Fruit fly (Drosophila melanogaster) whole organism, embryonic: ENCODE data around the gene Cyt-b5-r.
A peak's percentile ranks its signal among the peaks of the same experiment; 100 is the strongest.

Experiments used
- Atf3 ChIP-seq: fragments of 200-800 bp; sonication (Bioruptor generic); optimal IDR thresholded peaks from 3 replicates; lab custom pipeline; 2016; ENCODE audit warnings: missing biosample characterization, missing genetic modification characterization
- C15 ChIP-seq: fragments of 200-800 bp; sonication (Bioruptor generic); IDR thresholded peaks from 3 replicates; pipeline ENCODE4 v1.3.6; 2022; ENCODE audit warnings: missing biosample characterization, missing genetic modification characterization
- CG1024 ChIP-seq: fragments of 200-800 bp; sonication (Bioruptor generic); IDR thresholded peaks from 2 replicates; pipeline ENCODE4 v1.3.6; 2022; ENCODE audit warnings: missing biosample characterization, missing genetic modification characterization
- CG10321 ChIP-seq: fragments of 200-800 bp; sonication (Bioruptor generic); IDR thresholded peaks from 2 replicates; pipeline ENCODE4 v1.3.6; 2022; ENCODE audit warnings: missing biosample characterization, missing genetic modification characterization
- CG12299 ChIP-seq: fragments of 200-800 bp; sonication (Bioruptor generic); optimal IDR thresholded peaks from 2 replicates; lab custom pipeline; 2018; ENCODE audit warnings: missing biosample characterization, mild to moderate bottlenecking, missing genetic modification characterization
- CG13624 ChIP-seq: fragments of 200-800 bp; sonication (Bioruptor generic); optimal IDR thresholded peaks from 2 replicates; lab custom pipeline; 2016; ENCODE audit warnings: missing biosample characterization, missing genetic modification characterization
- CG14667 ChIP-seq: fragments of 200-800 bp; sonication (Bioruptor generic); IDR thresholded peaks from 2 replicates; pipeline ENCODE4 v1.3.6; 2022; ENCODE audit warnings: missing biosample characterization, missing genetic modification characterization
- CG14710 ChIP-seq: fragments of 200-800 bp; sonication (Bioruptor generic); optimal IDR thresholded peaks from 3 replicates; lab custom pipeline; 2019; ENCODE audit warnings: missing biosample characterization, mild to moderate bottlenecking, missing genetic modification characterization, moderate library complexity
- CG15479 ChIP-seq: fragments of 200-800 bp; sonication (Bioruptor generic); optimal IDR thresholded peaks from 3 replicates; lab custom pipeline; 2019; ENCODE audit warnings: missing biosample characterization, mild to moderate bottlenecking, missing genetic modification characterization, moderate library complexity
- CG18011 ChIP-seq: fragments of 200-800 bp; sonication (Bioruptor generic); optimal IDR thresholded peaks from 2 replicates; lab custom pipeline; 2017; ENCODE audit warnings: missing biosample characterization, missing genetic modification characterization, mild to moderate bottlenecking, moderate library complexity, missing genotype
- CG18599 ChIP-seq: fragments of 200-800 bp; sonication (Bioruptor generic); optimal IDR thresholded peaks from 3 replicates; lab custom pipeline; 2017; ENCODE audit warnings: missing biosample characterization, missing genetic modification characterization, mild to moderate bottlenecking, moderate library complexity, missing genetic modification reagents
- CG2678 ChIP-seq: fragments of 200-800 bp; sonication (Bioruptor generic); optimal IDR thresholded peaks from 3 replicates; lab custom pipeline; 2019; ENCODE audit warnings: missing biosample characterization, mild to moderate bottlenecking, missing genetic modification characterization, moderate library complexity
- CG30020 ChIP-seq: fragments of 200-800 bp; optimal IDR thresholded peaks from 2 replicates; lab custom pipeline; 2019; ENCODE audit warnings: missing biosample characterization, mild to moderate bottlenecking, missing genetic modification characterization, moderate library complexity
- CG30431 ChIP-seq: fragments of 200-800 bp; sonication (Bioruptor generic); optimal IDR thresholded peaks from 2 replicates; lab custom pipeline; 2017; ENCODE audit warnings: missing biosample characterization, missing genetic modification characterization
- CG32772 ChIP-seq: fragments of 200-800 bp; sonication (Bioruptor generic); IDR thresholded peaks from 2 replicates; pipeline ENCODE4 v1.3.6; 2022; ENCODE audit warnings: missing biosample characterization, missing genetic modification characterization
- CG33213 ChIP-seq: fragments of 200-800 bp; sonication (Bioruptor generic); optimal IDR thresholded peaks from 3 replicates; lab custom pipeline; 2016; ENCODE audit warnings: missing biosample characterization, missing genetic modification characterization
- CG4404 ChIP-seq: fragments of 200-800 bp; sonication (Bioruptor generic); IDR thresholded peaks from 2 replicates; pipeline ENCODE4 v1.3.6; 2022; ENCODE audit warnings: missing biosample characterization, missing genetic modification characterization
- CG4820 ChIP-seq: fragments of 200-800 bp; sonication (Bioruptor generic); optimal IDR thresholded peaks from 3 replicates; lab custom pipeline; 2016; ENCODE audit warnings: missing biosample characterization, missing genetic modification characterization
- CG7271 ChIP-seq: fragments of 200-800 bp; sonication (Bioruptor generic); optimal IDR thresholded peaks from 2 replicates; lab custom pipeline; 2018; ENCODE audit warnings: missing biosample characterization, mild to moderate bottlenecking, missing genetic modification characterization, moderate library complexity
- CG7987 ChIP-seq: fragments of 200-800 bp; sonication (Bioruptor generic); optimal IDR thresholded peaks from 2 replicates; lab custom pipeline; 2018; ENCODE audit warnings: missing biosample characterization, mild to moderate bottlenecking, missing genetic modification characterization, moderate library complexity
- CG8281 ChIP-seq: fragments of 200-800 bp; sonication (Bioruptor generic); optimal IDR thresholded peaks from 2 replicates; lab custom pipeline; 2018; ENCODE audit warnings: missing biosample characterization, mild to moderate bottlenecking, missing genetic modification characterization, moderate library complexity
- CG8924 ChIP-seq: fragments of 200-800 bp; optimal IDR thresholded peaks from 3 replicates; lab custom pipeline; 2019; ENCODE audit warnings: missing biosample characterization, mild to moderate bottlenecking, missing genetic modification characterization, moderate library complexity
- CG8944 ChIP-seq: fragments of 200-800 bp; sonication (Bioruptor generic); optimal IDR thresholded peaks from 3 replicates; lab custom pipeline; 2016; ENCODE audit warnings: missing biosample characterization, missing genetic modification characterization
- CG9215 ChIP-seq: fragments of 200-800 bp; sonication (Bioruptor generic); IDR thresholded peaks from 2 replicates; pipeline ENCODE4 v1.3.6; 2022; ENCODE audit warnings: missing biosample characterization, missing genetic modification characterization
- CHES-1-like ChIP-seq: fragments of 200-800 bp; sonication (Bioruptor generic); optimal IDR thresholded peaks from 2 replicates; lab custom pipeline; 2016; ENCODE audit warnings: missing biosample characterization, missing genetic modification characterization
- D19B ChIP-seq: fragments of 200-800 bp; sonication (Bioruptor generic); optimal IDR thresholded peaks from 2 replicates; lab custom pipeline; 2017; ENCODE audit warnings: missing biosample characterization, mild to moderate bottlenecking, missing genetic modification characterization
- Ets97D ChIP-seq: fragments of 200-800 bp; sonication (Bioruptor generic); optimal IDR thresholded peaks from 3 replicates; lab custom pipeline; 2016; ENCODE audit warnings: missing biosample characterization, missing genetic modification characterization
- GATAe ChIP-seq: fragments of 200-800 bp; sonication (Bioruptor generic); conservative IDR thresholded peaks from 2 replicates; pipeline ENCODE4 v1.3.6; 2022; ENCODE audit warnings: missing biosample characterization, missing genetic modification characterization
- Gsc ChIP-seq: fragments of 200-800 bp; sonication (Bioruptor generic); IDR thresholded peaks from 2 replicates; pipeline ENCODE4 v1.3.6; 2022; ENCODE audit warnings: missing biosample characterization, missing genetic modification characterization
- HmgD ChIP-seq: fragments of 200-800 bp; sonication (Bioruptor generic); optimal IDR thresholded peaks from 3 replicates; lab custom pipeline; 2016; ENCODE audit warnings: missing biosample characterization, missing genetic modification characterization
- Pdp1 ChIP-seq, 2 experiments: fragments of 200-800 bp; sonication (Bioruptor generic); optimal IDR thresholded peaks; 3 replicates each; lab custom pipeline; 2016; ENCODE audit warnings: missing biosample characterization in 2 of 2, missing genetic modification characterization in 2 of 2, mild to moderate bottlenecking in 1 of 2, moderate library complexity in 1 of 2
- al ChIP-seq: fragments of 200-800 bp; sonication (Bioruptor generic); IDR thresholded peaks from 2 replicates; pipeline ENCODE4 v1.3.6; 2022; ENCODE audit warnings: missing biosample characterization, missing genetic modification characterization
- az2 ChIP-seq: fragments of 200-800 bp; sonication (Bioruptor generic); optimal IDR thresholded peaks from 3 replicates; lab custom pipeline; 2016; ENCODE audit warnings: missing biosample characterization, missing genetic modification characterization
- br ChIP-seq: fragments of >200 bp; optimal IDR thresholded peaks from 2 replicates; lab custom pipeline; 2017
- btn ChIP-seq: fragments of 200-800 bp; sonication (Bioruptor generic); optimal IDR thresholded peaks from 2 replicates; lab custom pipeline; 2016; ENCODE audit warnings: missing biosample characterization, missing genetic modification characterization
- cato ChIP-seq: fragments of 200-800 bp; sonication (Bioruptor generic); optimal IDR thresholded peaks from 2 replicates; lab custom pipeline; 2016; ENCODE audit warnings: missing biosample characterization, missing genetic modification characterization, borderline replicate concordance
- chif ChIP-seq, 2 experiments: fragments of 200-800 bp; sonication (Bioruptor generic); optimal IDR thresholded peaks; 3 replicates each; lab custom pipeline; 2016; ENCODE audit warnings: missing biosample characterization in 2 of 2, missing genetic modification characterization in 2 of 2
- crc ChIP-seq: fragments of 200-800 bp; sonication (Bioruptor generic); optimal IDR thresholded peaks from 2 replicates; lab custom pipeline; 2016; ENCODE audit warnings: missing biosample characterization, missing genetic modification characterization
- eyg ChIP-seq: fragments of 200-800 bp; sonication (Bioruptor generic); optimal IDR thresholded peaks from 3 replicates; lab custom pipeline; 2016; ENCODE audit warnings: missing biosample characterization, missing genetic modification characterization
- gem ChIP-seq: fragments of 200-800 bp; sonication (Bioruptor generic); optimal IDR thresholded peaks from 2 replicates; lab custom pipeline; 2019; ENCODE audit warnings: missing biosample characterization, mild to moderate bottlenecking, missing genetic modification characterization, moderate library complexity
- hth ChIP-seq: fragments of >200 bp; optimal IDR thresholded peaks from 2 replicates; lab custom pipeline; 2017; ENCODE audit warnings: inconsistent platforms
- inv ChIP-seq: fragments of 200-800 bp; sonication (Bioruptor generic); IDR thresholded peaks from 2 replicates; pipeline ENCODE4 v1.3.6; 2022; ENCODE audit warnings: missing biosample characterization, missing genetic modification characterization; ENCODE audit not compliant: partially characterized antibody
- jing ChIP-seq: fragments of 200-800 bp; sonication (Bioruptor generic); optimal IDR thresholded peaks from 2 replicates; lab custom pipeline; 2018; ENCODE audit warnings: missing biosample characterization, mild to moderate bottlenecking, missing genetic modification characterization
- kah ChIP-seq: fragments of 200-800 bp; sonication (Bioruptor generic); optimal IDR thresholded peaks from 2 replicates; lab custom pipeline; 2018; ENCODE audit warnings: missing biosample characterization, mild to moderate bottlenecking, missing genetic modification characterization
- lbe ChIP-seq: fragments of 200-800 bp; sonication (Bioruptor generic); optimal IDR thresholded peaks from 2 replicates; lab custom pipeline; 2016; ENCODE audit warnings: missing biosample characterization, mild to moderate bottlenecking, missing genetic modification characterization
- lola ChIP-seq, 3 experiments: fragments of >200 bp in 2 of 3; fragments of 200-800 bp in 1 of 3; sonication (Bioruptor generic) in 1 of 3; optimal IDR thresholded peaks; 2 replicates each; lab custom pipeline; 2017 to 2019; ENCODE audit warnings: missing biosample characterization in 3 of 3, missing genetic modification characterization in 3 of 3, mild to moderate bottlenecking in 1 of 3, moderate library complexity in 1 of 3
- salm ChIP-seq: fragments of 200-800 bp; sonication (Bioruptor generic); optimal IDR thresholded peaks from 2 replicates; lab custom pipeline; 2018; ENCODE audit warnings: missing biosample characterization, mild to moderate bottlenecking, missing genetic modification characterization
- scrt ChIP-seq: fragments of 200-800 bp; sonication (Bioruptor generic); optimal IDR thresholded peaks from 2 replicates; lab custom pipeline; 2018; ENCODE audit warnings: missing biosample characterization, mild to moderate bottlenecking, missing genetic modification characterization, moderate library complexity
- sisA ChIP-seq: fragments of 200-800 bp; sonication (Bioruptor generic); IDR thresholded peaks from 2 replicates; pipeline ENCODE4 v1.3.6; 2022; ENCODE audit warnings: missing biosample characterization, missing genetic modification characterization
- slou ChIP-seq: fragments of 200-800 bp; sonication (Bioruptor generic); optimal IDR thresholded peaks from 3 replicates; lab custom pipeline; 2016; ENCODE audit warnings: missing biosample characterization, missing genetic modification characterization
- trem ChIP-seq: fragments of 200-800 bp; optimal IDR thresholded peaks from 3 replicates; lab custom pipeline; 2019; ENCODE audit warnings: missing biosample characterization, mild to moderate bottlenecking, missing genetic modification characterization, moderate library complexity

The Cyt-b5-r gene

dm6 chr2L:16824905-16825333, 34.4 kb upstream of the Cyt-b5-r start, which contains the start of gene Cse1 (continued):
- peak; percentile 16 for TF ChIP-seq CG14710
- no peak for TF ChIP-seq al (GFP tag; lab: Robert Waterston, UW)
- no peak for TF ChIP-seq CHES-1-like (GFP tag; lab: Kevin White, UChicago)
- TF ChIP-seq CG8944 (GFP tag; lab: Kevin White, UChicago) = no peak
- TF ChIP-seq CG4404 (GFP tag; lab: Robert Waterston, UW) = no peak
- TF ChIP-seq Ets97D = no peak
- no peak for TF ChIP-seq CG33213
- TF ChIP-seq eyg (GFP tag; lab: Kevin White, UChicago) = no peak
- TF ChIP-seq CG18011 (GFP tag; lab: Kevin White, UChicago) = no peak
- TF ChIP-seq jing = no peak
- TF ChIP-seq trem (tag; lab: Kevin White, UChicago) = peak; percentile 14

DNA sequence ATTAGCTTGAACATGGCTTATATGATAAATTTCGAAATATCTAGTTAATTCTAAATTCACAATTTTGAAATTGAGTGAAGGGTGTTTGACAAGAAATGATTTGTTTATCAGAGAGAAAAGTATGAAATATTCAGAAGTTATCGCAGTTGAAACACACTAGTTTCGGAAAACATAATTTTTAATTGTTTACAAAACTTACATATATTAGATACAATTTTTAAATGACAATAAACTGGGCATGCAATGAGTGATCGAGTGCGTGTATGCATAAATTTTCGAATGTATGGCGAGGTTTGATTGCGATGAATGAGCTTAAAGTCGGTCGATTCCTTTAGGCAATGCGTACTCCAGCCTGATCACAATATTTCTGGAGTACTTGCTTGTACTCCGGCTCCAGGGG, 30.5 kb upstream of the Cyt-b5-r start, which contains the start of gene CG13280:
TSS of gene CG13280 (minus strand) at position 101 of the 400 bp plus-strand sequence.
- TF ChIP-seq CG9215 (no peak), C15 (GFP tag; lab: Robert Waterston, UW) (no peak), CG14667 (no peak), Pdp1 (GFP tag; optimal IDR thresholded peaks at IDR 0.05; lab: Kevin White, UChicago) (no peak), inv (GFP tag; lab: Robert Waterston, UW) (no peak), cato (no peak), btn (no peak), scrt (GFP tag; lab: Kevin White, UChicago) (no peak), crc (GFP tag; lab: Kevin White, UChicago) (no peak), HmgD (GFP tag; lab: Kevin White, UChicago) (no peak), CG12299 (tag; lab: Kevin White, UChicago) (no peak), CG13624 (GFP tag; lab: Kevin White, UChicago) (no peak), CG2678 (tag; lab: Kevin White, UChicago) (no peak), CG1024 (GFP tag; lab: Robert Waterston, UW) (no peak), hth (lab: Kevin White, UChicago) (no peak), CG8281 (tag; lab: Kevin White, UChicago) (no peak), CG32772 (GFP tag; lab: Robert Waterston, UW) (no peak)
- TF ChIP-seq, all 482 proteins: peak for 0

DNA sequence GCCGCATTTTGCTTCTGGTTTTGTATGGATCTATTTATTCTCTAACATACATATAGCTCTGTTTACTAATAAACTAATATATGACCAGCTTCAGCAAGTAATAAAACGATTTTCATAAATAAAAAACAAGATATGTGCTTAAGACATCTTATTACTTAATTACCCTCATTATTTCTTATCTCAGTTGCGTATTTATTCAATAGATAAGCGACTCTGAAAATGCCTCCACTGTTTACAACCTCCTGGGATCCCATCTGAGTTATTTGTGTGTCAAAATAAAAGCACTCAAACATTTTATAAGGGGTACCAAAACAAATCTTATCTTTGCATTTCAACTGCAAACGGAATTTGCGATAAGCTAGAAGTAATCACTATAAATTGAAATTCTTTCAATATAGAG, 29.2 kb upstream of the Cyt-b5-r start:
- no peak for TF ChIP-seq lola (GFP tag; optimal IDR thresholded peaks at IDR 0.05; lab: Kevin White, UChicago)
- no peak for TF ChIP-seq CG10321 (GFP tag; lab: Robert Waterston, UW)
- no peak for TF ChIP-seq CG7987
- TF ChIP-seq chif (GFP tag; optimal IDR thresholded peaks at IDR 0.05; lab: Kevin White, UChicago) = no peak
- no peak for TF ChIP-seq Gsc (GFP tag; lab: Robert Waterston, UW)
- no peak for TF ChIP-seq Atf3 (GFP tag; lab: Kevin White, UChicago)
- TF ChIP-seq CG30431 (GFP tag; lab: Kevin White, UChicago) = no peak
- TF ChIP-seq az2 (GFP tag; lab: Kevin White, UChicago) = no peak
- TF ChIP-seq sisA (GFP tag; lab: Robert Waterston, UW) = no peak
- peak; percentile 36 for TF ChIP-seq CG18599 (GFP tag; lab: Kevin White, UChicago)
- no peak for TF ChIP-seq D19B (GFP tag; lab: Kevin White, UChicago)
- no peak for TF ChIP-seq CG4820
- TF ChIP-seq br = no peak
- peak; percentile 20 for TF ChIP-seq CG8924 (tag; lab: Kevin White, UChicago)
- TF ChIP-seq CG7271 (tag; lab: Kevin White, UChicago) = no peak
- TF ChIP-seq gem (tag; lab: Kevin White, UChicago) = peak; percentile 25
- TF ChIP-seq salm (tag; lab: Kevin White, UChicago) = peak; percentile 55
- peak; percentile 34 for TF ChIP-seq lbe (GFP tag; lab: Kevin White, UChicago)
- TF ChIP-seq CG30020 (tag; lab: Kevin White, UChicago) = no peak
- TF ChIP-seq kah = peak; percentile 4
- TF ChIP-seq slou = no peak
- TF ChIP-seq GATAe (GFP tag; lab: Robert Waterston, UW) = peak; percentile 59
- TF ChIP-seq CG15479 = no peak
